Fruit fly (Drosophila melanogaster) whole organism, embryonic: ENCODE measurements around the gene tau.

Source experiments
- C15 ChIP-seq: fragments of 200-800 bp; sonication (Bioruptor generic); IDR thresholded peaks from 3 replicates; pipeline ENCODE4 v1.3.6; 2022; ENCODE audit warnings: missing biosample characterization, missing genetic modification characterization
- CG11398 ChIP-seq: fragments of 200-800 bp; sonication (Bioruptor generic); optimal IDR thresholded peaks from 2 replicates; lab custom pipeline; 2016; ENCODE audit warnings: missing biosample characterization, missing genetic modification characterization
- CG12236 ChIP-seq: fragments of 200-800 bp; sonication (Bioruptor generic); optimal IDR thresholded peaks from 2 replicates; lab custom pipeline; 2016; ENCODE audit warnings: missing biosample characterization, missing genetic modification characterization
- CG15514 ChIP-seq: fragments of 200-800 bp; sonication (Bioruptor generic); optimal IDR thresholded peaks from 3 replicates; lab custom pipeline; 2017; ENCODE audit warnings: missing biosample characterization, missing genetic modification characterization, mild to moderate bottlenecking, moderate library complexity, missing genetic modification reagents
- CG17612 ChIP-seq: fragments of 200-800 bp; sonication (Bioruptor generic); IDR thresholded peaks from 2 replicates; pipeline ENCODE4 v1.3.6; 2022; ENCODE audit warnings: missing biosample characterization, missing genetic modification characterization
- CG2129 ChIP-seq: fragments of 200-800 bp; sonication (Bioruptor generic); IDR thresholded peaks from 2 replicates; pipeline ENCODE4 v1.3.6; 2022; ENCODE audit warnings: missing biosample characterization, missing genetic modification characterization; ENCODE audit not compliant: partially characterized antibody
- CG4707 ChIP-seq: fragments of 200-800 bp; sonication (Bioruptor generic); optimal IDR thresholded peaks from 2 replicates; lab custom pipeline; 2018; ENCODE audit warnings: missing biosample characterization, mild to moderate bottlenecking, missing genetic modification characterization, moderate library complexity
- CG4820 ChIP-seq: fragments of 200-800 bp; sonication (Bioruptor generic); optimal IDR thresholded peaks from 3 replicates; lab custom pipeline; 2016; ENCODE audit warnings: missing biosample characterization, missing genetic modification characterization
- CG8290 ChIP-seq, 3 experiments: fragments of 200-800 bp; sonication (Bioruptor generic); optimal IDR thresholded peaks; 2 replicates each; lab custom pipeline; 2016 to 2019; ENCODE audit warnings: missing biosample characterization in 3 of 3, missing genetic modification characterization in 3 of 3, mild to moderate bottlenecking in 2 of 3, moderate library complexity in 1 of 3
- CTCF ChIP-seq: fragments of 200-800 bp; sonication (Bioruptor generic); optimal IDR thresholded peaks from 2 replicates; lab custom pipeline; 2017; ENCODE audit warnings: missing biosample characterization, mild to moderate bottlenecking, missing genetic modification characterization, moderate library complexity
- CkIIα-i1 ChIP-seq: fragments of 200-800 bp; sonication (Bioruptor generic); IDR thresholded peaks from 2 replicates; pipeline ENCODE4 v1.3.6; 2022; ENCODE audit warnings: missing biosample characterization, missing genetic modification characterization
- Dek ChIP-seq: fragments of 200-800 bp; sonication (Bioruptor generic); optimal IDR thresholded peaks from 3 replicates; lab custom pipeline; 2019; ENCODE audit warnings: missing biosample characterization, mild to moderate bottlenecking, missing genetic modification characterization, moderate library complexity
- Dfd ChIP-seq, 2 experiments: fragments of >200 bp; optimal IDR thresholded peaks; 2 replicates each; lab custom pipeline; 2017; ENCODE audit warnings: missing biosample characterization in 2 of 2, missing genetic modification characterization in 2 of 2
- Dp ChIP-seq: fragments of 200-800 bp; sonication (Bioruptor generic); optimal IDR thresholded peaks from 2 replicates; lab custom pipeline; 2018; ENCODE audit warnings: missing biosample characterization, mild to moderate bottlenecking, missing genetic modification characterization, moderate library complexity
- E2f1 ChIP-seq: fragments of 200-800 bp; sonication (Bioruptor generic); IDR thresholded peaks from 2 replicates; pipeline ENCODE4 v1.3.6; 2022; ENCODE audit warnings: missing biosample characterization, missing genetic modification characterization
- Ets65A ChIP-seq: fragments of 200-800 bp; sonication (Bioruptor generic); peaks from one replicate; lab custom pipeline; 2016; ENCODE audit warnings: missing biosample characterization, missing genetic modification characterization
- H2.0 ChIP-seq: fragments of 200-800 bp; sonication (Bioruptor generic); IDR thresholded peaks from 2 replicates; pipeline ENCODE4 v1.3.6; 2022; ENCODE audit warnings: missing biosample characterization, missing genetic modification characterization
- Hr3 ChIP-seq: fragments of 200-800 bp; sonication (Bioruptor generic); optimal IDR thresholded peaks from 3 replicates; lab custom pipeline; 2016; ENCODE audit warnings: missing biosample characterization, missing genetic modification characterization
- Hr39 ChIP-seq: fragments of >200 bp; optimal IDR thresholded peaks from 2 replicates; lab custom pipeline; 2017
- Jarid2 ChIP-seq: fragments of 200-800 bp; sonication (Bioruptor generic); optimal IDR thresholded peaks from 3 replicates; lab custom pipeline; 2017; ENCODE audit warnings: mild to moderate bottlenecking, missing biosample characterization, missing genetic modification reagents, missing genetic modification characterization
- NK7.1 ChIP-seq: fragments of 200-800 bp; sonication (Bioruptor generic); optimal IDR thresholded peaks from 3 replicates; lab custom pipeline; 2016; ENCODE audit warnings: missing biosample characterization, missing genetic modification characterization
- Opbp ChIP-seq: fragments of 200-800 bp; sonication (Bioruptor generic); IDR thresholded peaks from 3 replicates; pipeline ENCODE4 v1.3.6; 2022; ENCODE audit warnings: missing biosample characterization, missing genetic modification characterization; ENCODE audit not compliant: partially characterized antibody
- Pdp1 ChIP-seq, 2 experiments: fragments of 200-800 bp; sonication (Bioruptor generic); optimal IDR thresholded peaks; 3 replicates each; lab custom pipeline; 2016; ENCODE audit warnings: missing biosample characterization in 2 of 2, missing genetic modification characterization in 2 of 2, mild to moderate bottlenecking in 1 of 2, moderate library complexity in 1 of 2
- Six4 ChIP-seq: fragments of 200-800 bp; sonication (Bioruptor generic); optimal IDR thresholded peaks from 2 replicates; lab custom pipeline; 2016; ENCODE audit warnings: missing biosample characterization, missing genetic modification characterization
- Ssrp ChIP-seq: fragments of 200-800 bp; sonication (Bioruptor generic); optimal IDR thresholded peaks from 2 replicates; lab custom pipeline; 2018; ENCODE audit warnings: missing biosample characterization, mild to moderate bottlenecking, missing genetic modification characterization, moderate library complexity
- ara ChIP-seq: fragments of 200-800 bp; sonication (Bioruptor generic); IDR thresholded peaks from 2 replicates; pipeline ENCODE4 v1.3.6; 2022; ENCODE audit warnings: missing biosample characterization, missing genetic modification characterization
- crp ChIP-seq, 2 experiments: fragments of 200-800 bp; sonication (Bioruptor generic); optimal IDR thresholded peaks; 2 replicates in 1 of 2; 3 replicates in 1 of 2; lab custom pipeline; 2017; ENCODE audit warnings: missing biosample characterization in 2 of 2, missing genetic modification characterization in 2 of 2, mild to moderate bottlenecking in 1 of 2, moderate library complexity in 1 of 2
- en ChIP-seq: fragments of 200-800 bp; sonication (Bioruptor generic); optimal IDR thresholded peaks from 2 replicates; lab custom pipeline; 2016; ENCODE audit warnings: missing biosample characterization, missing genetic modification characterization
- fd64A ChIP-seq: fragments of 200-800 bp; sonication (Bioruptor generic); optimal IDR thresholded peaks from 3 replicates; lab custom pipeline; 2018; ENCODE audit warnings: missing biosample characterization, mild to moderate bottlenecking, missing genetic modification characterization
- grau ChIP-seq: fragments of 200-800 bp; optimal IDR thresholded peaks from 3 replicates; lab custom pipeline; 2019; ENCODE audit warnings: missing biosample characterization, mild to moderate bottlenecking, missing genetic modification characterization, moderate library complexity
- kni ChIP-seq: fragments of 200-800 bp; sonication (Bioruptor generic); optimal IDR thresholded peaks from 3 replicates; lab custom pipeline; 2017; ENCODE audit warnings: mild to moderate bottlenecking, missing biosample characterization, missing genetic modification reagents, missing genetic modification characterization
- org-1 ChIP-seq: fragments of 200-800 bp; sonication (Bioruptor generic); optimal IDR thresholded peaks from 2 replicates; lab custom pipeline; 2017; ENCODE audit warnings: missing biosample characterization, missing genetic modification characterization
- sd ChIP-seq: fragments of 200-800 bp; sonication (Bioruptor generic); optimal IDR thresholded peaks from 3 replicates; lab custom pipeline; 2018; ENCODE audit warnings: missing biosample characterization, mild to moderate bottlenecking, missing genetic modification characterization, moderate library complexity
- sens-2 ChIP-seq: fragments of 200-800 bp; sonication (Bioruptor generic); IDR thresholded peaks from 2 replicates; pipeline ENCODE4 v1.3.6; 2022; ENCODE audit warnings: missing biosample characterization, missing genetic modification characterization
- stwl ChIP-seq: fragments of 200-800 bp; sonication (Bioruptor generic); optimal IDR thresholded peaks from 3 replicates; lab custom pipeline; 2018; ENCODE audit warnings: missing biosample characterization, mild to moderate bottlenecking, missing genetic modification characterization, moderate library complexity
- tin ChIP-seq: fragments of 200-800 bp; sonication (Bioruptor generic); optimal IDR thresholded peaks from 3 replicates; lab custom pipeline; 2016; ENCODE audit warnings: missing biosample characterization, missing genetic modification characterization
- tio ChIP-seq: fragments of 200-800 bp; sonication (Bioruptor generic); optimal IDR thresholded peaks from 2 replicates; lab custom pipeline; 2017; ENCODE audit warnings: missing biosample characterization, missing genetic modification characterization, inconsistent platforms
- tup ChIP-seq: fragments of 200-800 bp; sonication (Bioruptor generic); optimal IDR thresholded peaks from 2 replicates; lab custom pipeline; 2016; ENCODE audit warnings: missing biosample characterization, mild to moderate bottlenecking, missing genetic modification characterization, moderate library complexity
- unpg ChIP-seq: fragments of 200-800 bp; sonication (Bioruptor generic); optimal IDR thresholded peaks from 3 replicates; lab custom pipeline; 2018; ENCODE audit warnings: missing biosample characterization, mild to moderate bottlenecking, missing genetic modification characterization, moderate library complexity
- zf30C ChIP-seq: fragments of 200-800 bp; sonication (Bioruptor generic); optimal IDR thresholded peaks from 3 replicates; lab custom pipeline; 2018; ENCODE audit warnings: missing biosample characterization, mild to moderate bottlenecking, missing genetic modification characterization

tau gene

DNA sequence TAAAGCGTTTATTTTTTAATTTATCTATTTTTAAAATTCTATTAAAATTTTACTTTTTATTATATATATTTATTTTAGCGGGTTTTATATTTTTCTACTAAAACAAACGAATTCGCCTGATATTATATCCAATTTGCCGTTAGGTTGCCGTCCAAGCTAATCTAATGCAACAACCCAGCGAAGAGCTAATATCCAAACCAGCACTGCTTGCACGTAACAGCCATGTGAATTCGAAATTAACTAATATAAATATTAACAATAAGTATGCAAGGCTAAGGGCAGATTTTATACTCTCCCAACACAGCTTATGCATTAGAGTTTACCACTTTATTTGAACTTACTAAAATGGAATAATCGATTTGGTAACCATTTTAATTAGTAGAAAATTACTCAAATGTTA lies 5.1 kb downstream of the tau start (continued):
- TF ChIP-seq zf30C = no peak
- TF ChIP-seq CTCF = peak; percentile 63
- peak; percentile 32; the same call in 1 of the 3 replicates for TF ChIP-seq Opbp
- TF ChIP-seq tio (GFP tag; lab: Kevin White, UChicago) = no peak
- no peak for TF ChIP-seq kni (GFP tag; lab: Kevin White, UChicago)
- no peak for TF ChIP-seq ara (GFP tag; lab: Robert Waterston, UW)

DNA sequence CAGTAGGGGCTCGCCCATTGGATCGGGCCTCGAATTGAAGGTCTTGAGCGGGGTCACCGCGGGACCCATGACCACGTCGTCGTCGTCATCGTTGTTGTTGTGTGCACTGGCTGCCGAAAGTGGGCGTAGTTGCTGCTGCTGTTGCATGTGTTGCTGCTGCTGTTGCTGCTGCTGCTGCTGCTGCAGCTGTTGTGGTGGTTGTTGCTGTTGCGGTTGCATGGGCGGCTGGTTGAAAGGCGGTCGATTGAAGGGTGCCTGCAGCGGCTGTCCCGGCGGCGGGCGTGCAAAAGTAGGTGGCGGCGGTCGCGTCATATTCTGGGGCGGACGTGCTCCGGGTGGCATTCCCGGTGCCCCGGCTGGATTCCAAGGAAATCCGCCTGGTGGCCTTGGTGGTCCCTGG lies 9.0 kb downstream of the tau start:
- TF ChIP-seq sd (tag; lab: Kevin White, UChicago) (no peak), CkIIα-i1 (GFP tag; lab: Robert Waterston, UW) (no peak), E2f1 (GFP tag; lab: Robert Waterston, UW) (no peak), Hr39 (lab: Kevin White, UChicago) (peak; percentile 15), Dfd (GFP tag; optimal IDR thresholded peaks at IDR 0.05; lab: Kevin White, UChicago) (peak in 1 of 2 experiments; percentile 80), tin (GFP tag; lab: Kevin White, UChicago) (no peak), crp (GFP tag; optimal IDR thresholded peaks at IDR 0.05; lab: Kevin White, UChicago) (no peak), Jarid2 (GFP tag; lab: Kevin White, UChicago) (no peak), Hr3 (GFP tag; lab: Kevin White, UChicago) (no peak), sens-2 (GFP tag; lab: Robert Waterston, UW) (no peak), Six4 (GFP tag; lab: Kevin White, UChicago) (no peak), Ssrp (tag; lab: Kevin White, UChicago) (no peak), CG2129 (no peak), unpg (GFP tag; lab: Kevin White, UChicago) (no peak)
- TF ChIP-seq, all 482 proteins: peak for 2

DNA sequence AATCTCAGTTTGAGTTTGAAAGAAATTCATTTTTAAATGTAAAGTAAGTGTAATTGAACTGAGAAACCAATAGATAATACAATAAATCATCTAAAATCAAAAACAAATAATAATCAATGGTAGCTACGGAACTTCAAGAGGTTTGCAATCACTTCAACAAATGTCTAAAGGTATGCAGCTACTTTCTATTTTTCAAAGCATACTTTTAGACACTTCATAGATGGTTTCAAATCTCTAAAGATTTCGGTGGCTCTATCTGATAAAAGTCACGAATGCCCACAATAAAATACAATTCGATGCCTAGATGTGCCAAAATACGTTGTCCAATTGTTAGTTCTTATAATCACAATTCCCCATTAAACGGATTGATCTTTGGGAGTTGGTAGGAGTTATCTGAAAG lies 13.7 kb downstream of the tau start:
- peak; percentile 76 for TF ChIP-seq CG8290 (GFP tag; optimal IDR thresholded peaks at IDR 0.05; lab: Kevin White, UChicago)
- peak in 1 of 2 experiments; percentile 87 for TF ChIP-seq CG8290 (tag; optimal IDR thresholded peaks at IDR 0.05; lab: Kevin White, UChicago)
- TF ChIP-seq Ets65A (GFP tag; lab: Kevin White, UChicago) = peak; percentile 19
- TF ChIP-seq CG11398 (GFP tag; lab: Kevin White, UChicago) = no peak
- peak; percentile 89 for TF ChIP-seq CG17612

DNA sequence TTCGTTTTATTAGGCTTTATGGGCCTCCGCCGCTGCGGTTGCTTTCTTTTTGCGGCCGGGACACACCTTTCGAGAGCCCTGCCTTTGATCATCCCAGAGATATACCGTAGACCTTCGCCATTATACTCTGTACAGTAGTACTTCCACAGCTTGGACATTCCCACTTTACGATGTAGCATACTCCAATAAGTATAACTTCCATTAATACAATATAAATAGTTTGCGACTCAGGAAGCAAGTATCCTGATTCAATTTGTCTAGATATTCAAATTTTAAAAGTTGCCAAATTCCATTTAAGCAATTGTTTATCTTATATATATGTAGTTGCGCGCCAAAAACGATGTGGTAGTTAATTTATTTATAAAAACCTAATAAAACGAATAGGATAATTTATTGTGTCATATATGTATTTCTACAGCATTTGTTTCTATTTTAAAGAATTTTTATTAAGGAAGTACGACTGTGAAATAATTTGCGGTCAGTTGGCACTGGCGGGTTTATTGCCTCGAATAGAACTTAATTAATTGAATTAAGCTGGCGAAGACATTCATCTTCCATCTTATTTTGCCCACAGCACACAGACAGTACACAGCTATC lies 19.4 kb downstream of the tau start:
- TF ChIP-seq stwl (tag; lab: Kevin White, UChicago) = no peak
- TF ChIP-seq H2.0 = 0 out of 2 replicates have a peak, but pooled peaks have one; percentile 3
- TF ChIP-seq fd64A (GFP tag; lab: Kevin White, UChicago) = no peak
- no peak for TF ChIP-seq CG15514 (GFP tag; lab: Kevin White, UChicago)
- TF ChIP-seq Dp (GFP tag; lab: Kevin White, UChicago) = no peak
- TF ChIP-seq en (GFP tag; lab: Kevin White, UChicago) = no peak
- TF ChIP-seq CG4820 (GFP tag; lab: Kevin White, UChicago) = no peak
- TF ChIP-seq NK7.1 (GFP tag; lab: Kevin White, UChicago) = no peak
- TF ChIP-seq org-1 (GFP tag; lab: Kevin White, UChicago) = no peak
- no peak for TF ChIP-seq tup (GFP tag; lab: Kevin White, UChicago)
- TF ChIP-seq grau (tag; lab: Kevin White, UChicago) = peak; percentile 51
- TF ChIP-seq Pdp1 (GFP tag; optimal IDR thresholded peaks at IDR 0.05; lab: Kevin White, UChicago) = no peak
- no peak for TF ChIP-seq CG12236 (GFP tag; lab: Kevin White, UChicago)
- no peak for TF ChIP-seq Dek (tag; lab: Kevin White, UChicago)
- TF ChIP-seq C15 (GFP tag; lab: Robert Waterston, UW) = no peak
- no peak for TF ChIP-seq CG4707 (GFP tag; lab: Kevin White, UChicago)
